Worm (Caenorhabditis elegans) whole organism, L1 larva: ENCODE data around the gene clc-28.
"Not testable (repeated sequence)": the region's sequence is repeated elsewhere in the genome, so short reads cannot be mapped to it uniquely, and the experiment has no call there.

Source experiments
- F16B12.6 ChIP-seq: fragments of 150-350 bp; optimal IDR thresholded peaks from 2 replicates; lab custom pipeline; 2014; ENCODE audit warnings: missing biosample characterization, missing genetic modification characterization
- alr-1 ChIP-seq: fragments of 200-800 bp; sonication (Bioruptor generic); optimal IDR thresholded peaks from 2 replicates; lab custom pipeline; 2018; ENCODE audit warnings: borderline replicate concordance, mild to moderate bottlenecking, missing genetic modification characterization, missing compliant biosample characterization
- blmp-1 ChIP-seq: fragments of 150-350 bp; optimal IDR thresholded peaks from 2 replicates; lab custom pipeline; 2014; ENCODE audit warnings: missing biosample characterization, missing genetic modification characterization
- ceh-82 ChIP-seq, 3 experiments: fragments of 150-350 bp in 1 of 3; sonication (generic microtip) in 2 of 3; optimal IDR thresholded peaks; 2 replicates each; lab custom pipeline; 2014 to 2017; ENCODE audit warnings: missing biosample characterization in 3 of 3, missing genetic modification characterization in 3 of 3
- dpl-1 ChIP-seq, 3 experiments: fragments of 150-350 bp in 2 of 3; sonication (generic microtip) in 1 of 3; optimal IDR thresholded peaks; 2 replicates each; lab custom pipeline; 2014 to 2017; ENCODE audit warnings: missing biosample characterization in 3 of 3, missing genetic modification characterization in 3 of 3, missing genetic modification reagents in 3 of 3
- dsc-1 ChIP-seq: sonication (generic microtip); optimal IDR thresholded peaks from 2 replicates; lab custom pipeline; 2016; ENCODE audit warnings: mild to moderate bottlenecking, missing genetic modification characterization, missing compliant biosample characterization
- efl-1 ChIP-seq, 4 experiments: fragments of 150-350 bp; optimal IDR thresholded peaks in 3 of 4; peaks in 1 of 4; 1 replicate in 1 of 4; 2 replicates in 3 of 4; lab custom pipeline; 2014; ENCODE audit warnings: missing biosample characterization in 2 of 4, missing genetic modification characterization in 2 of 4, missing genetic modification reagents in 2 of 4
- egl-13 ChIP-seq: sonication (generic microtip); optimal IDR thresholded peaks from 2 replicates; lab custom pipeline; 2016; ENCODE audit warnings: missing genotype, missing genetic modification reagents, missing genetic modification characterization, missing compliant biosample characterization
- egl-27 ChIP-seq, 2 experiments: fragments of 150-350 bp in 1 of 2; sonication (generic microtip); optimal IDR thresholded peaks; 3 replicates each; lab custom pipeline; 2017 to 2018; ENCODE audit warnings: missing biosample characterization in 2 of 2, missing genetic modification characterization in 2 of 2, missing genetic modification reagents in 2 of 2
- elt-2 ChIP-seq: sonication (generic microtip); optimal IDR thresholded peaks from 2 replicates; lab custom pipeline; 2016; ENCODE audit warnings: missing genetic modification characterization, mild to moderate bottlenecking, inconsistent platforms, missing compliant biosample characterization, missing genetic modification reagents
- elt-3 ChIP-seq, 6 experiments: fragments of 150-350 bp in 1 of 6; sonication (generic microtip); optimal IDR thresholded peaks; 2 replicates each; lab custom pipeline; 2017 to 2018; ENCODE audit warnings: missing biosample characterization in 6 of 6, missing genetic modification characterization in 6 of 6, inconsistent platforms in 1 of 6
- fkh-4 ChIP-seq: sonication (generic microtip); optimal IDR thresholded peaks from 2 replicates; lab custom pipeline; 2016; ENCODE audit warnings: missing compliant biosample characterization, missing genetic modification characterization, borderline replicate concordance
- grh-1 ChIP-seq: fragments of 200-800 bp; sonication (Bioruptor generic); IDR thresholded peaks from 2 replicates; pipeline ENCODE4 v1.3.6; 2022; ENCODE audit warnings: missing genetic modification reagents, missing genetic modification characterization, missing compliant biosample characterization
- hlh-4 ChIP-seq: sonication (generic microtip); optimal IDR thresholded peaks from 2 replicates; lab custom pipeline; 2016; ENCODE audit warnings: mild to moderate bottlenecking, missing genetic modification characterization, missing compliant biosample characterization
- jun-1 ChIP-seq: fragments of 150-350 bp; optimal IDR thresholded peaks from 2 replicates; lab custom pipeline; 2014; ENCODE audit warnings: missing biosample characterization, missing genetic modification reagents, missing genetic modification characterization
- lin-14 ChIP-seq: fragments of 200-800 bp; sonication (Bioruptor generic); optimal IDR thresholded peaks from 2 replicates; lab custom pipeline; 2018; ENCODE audit warnings: mild to moderate bottlenecking, missing genetic modification characterization, moderate library complexity, missing compliant biosample characterization
- lin-35 ChIP-seq, 2 experiments: fragments of 150-350 bp; optimal IDR thresholded peaks; 2 replicates each; lab custom pipeline; 2014; ENCODE audit warnings: missing biosample characterization in 2 of 2, missing genetic modification characterization in 2 of 2, missing genetic modification reagents in 2 of 2
- lsy-2 ChIP-seq, 2 experiments: fragments of 150-350 bp; optimal IDR thresholded peaks; 2 replicates each; lab custom pipeline; 2014; ENCODE audit warnings: missing biosample characterization in 2 of 2, missing genetic modification characterization in 2 of 2
- mdl-1 ChIP-seq, 2 experiments: fragments of 150-350 bp; optimal IDR thresholded peaks; 2 replicates each; lab custom pipeline; 2014 to 2017; ENCODE audit warnings: missing biosample characterization in 2 of 2, missing genetic modification characterization in 2 of 2, inconsistent platforms in 1 of 2
- mep-1 ChIP-seq: fragments of 150-350 bp; optimal IDR thresholded peaks from 2 replicates; lab custom pipeline; 2014; ENCODE audit warnings: missing biosample characterization, missing genetic modification characterization
- nhr-11 ChIP-seq: fragments of 150-350 bp; optimal IDR thresholded peaks from 2 replicates; lab custom pipeline; 2014; ENCODE audit warnings: missing biosample characterization, missing genetic modification characterization
- nhr-20 ChIP-seq: sonication (generic microtip); optimal IDR thresholded peaks from 2 replicates; lab custom pipeline; 2016; ENCODE audit warnings: mild to moderate bottlenecking, missing genetic modification characterization, missing compliant biosample characterization
- nhr-237 ChIP-seq: fragments of 150-350 bp; optimal IDR thresholded peaks from 2 replicates; lab custom pipeline; 2014; ENCODE audit warnings: missing biosample characterization, missing genetic modification characterization
- nhr-47 ChIP-seq: sonication (generic microtip); optimal IDR thresholded peaks from 2 replicates; lab custom pipeline; 2016; ENCODE audit warnings: mild to moderate bottlenecking, missing genetic modification characterization, moderate library complexity, missing compliant biosample characterization
- nhr-71 ChIP-seq: sonication (generic microtip); optimal IDR thresholded peaks from 2 replicates; lab custom pipeline; 2016; ENCODE audit warnings: mild to moderate bottlenecking, missing genetic modification characterization, moderate library complexity, missing compliant biosample characterization
- nhr-77 ChIP-seq: fragments of 150-350 bp; optimal IDR thresholded peaks from 2 replicates; lab custom pipeline; 2014; ENCODE audit warnings: missing biosample characterization, missing genetic modification characterization
- nhr-85 ChIP-seq: sonication (generic microtip); peaks from one replicate; lab custom pipeline; 2016; ENCODE audit warnings: missing genetic modification characterization, inconsistent platforms, missing compliant biosample characterization
- nhr-90 ChIP-seq: sonication (generic microtip); optimal IDR thresholded peaks from 2 replicates; lab custom pipeline; 2016; ENCODE audit warnings: mild to moderate bottlenecking, missing genetic modification characterization, missing compliant biosample characterization; ENCODE audit not compliant: poor library complexity
- pqm-1 ChIP-seq: sonication (generic microtip); optimal IDR thresholded peaks from 3 replicates; lab custom pipeline; 2017; ENCODE audit warnings: missing biosample characterization, missing genetic modification characterization
- snu-23 ChIP-seq: sonication (generic microtip); optimal IDR thresholded peaks from 2 replicates; lab custom pipeline; 2016; ENCODE audit warnings: missing genetic modification characterization, missing compliant biosample characterization
- sox-4 ChIP-seq: sonication (generic microtip); optimal IDR thresholded peaks from 2 replicates; lab custom pipeline; 2016; ENCODE audit warnings: missing genetic modification characterization, missing compliant biosample characterization
- sptf-1 ChIP-seq: fragments of 150-350 bp; optimal IDR thresholded peaks from 2 replicates; lab custom pipeline; 2014; ENCODE audit warnings: missing biosample characterization, missing genetic modification characterization
- unc-30 ChIP-seq: sonication (generic microtip); optimal IDR thresholded peaks from 2 replicates; lab custom pipeline; 2017; ENCODE audit warnings: missing biosample characterization, missing genetic modification characterization
- unc-62 ChIP-seq: fragments of 150-350 bp; optimal IDR thresholded peaks from 2 replicates; lab custom pipeline; 2014; ENCODE audit warnings: missing biosample characterization, missing genetic modification reagents, missing genetic modification characterization
- xbp-1 ChIP-seq: sonication (generic microtip); optimal IDR thresholded peaks from 2 replicates; lab custom pipeline; 2016; ENCODE audit warnings: missing genetic modification characterization, missing compliant biosample characterization
- zag-1 ChIP-seq: fragments of 150-350 bp; optimal IDR thresholded peaks from 2 replicates; lab custom pipeline; 2014; ENCODE audit warnings: missing biosample characterization, missing genetic modification characterization
- zip-4 ChIP-seq: fragments of 200-800 bp; sonication (Bioruptor generic); optimal IDR thresholded peaks from 2 replicates; lab custom pipeline; 2018; ENCODE audit warnings: mild to moderate bottlenecking, missing genetic modification characterization, moderate library complexity, missing compliant biosample characterization
- ztf-11 ChIP-seq, 2 experiments: sonication (generic microtip); optimal IDR thresholded peaks; 2 replicates each; lab custom pipeline; 2016 to 2017; ENCODE audit warnings: missing genetic modification characterization in 2 of 2, missing biosample characterization in 1 of 2, missing compliant biosample characterization in 1 of 2
- ztf-4 ChIP-seq: fragments of 150-350 bp; optimal IDR thresholded peaks from 2 replicates; lab custom pipeline; 2014; ENCODE audit warnings: missing biosample characterization, missing genetic modification characterization

clc-28 gene

ce11 chrIII:8339372-8339771, at the start of gene clc-28:
TSS of gene clc-28 (minus strand) at chrIII:8339472.
- not testable (repeated sequence) for TF ChIP-seq elt-3 (tag; optimal IDR thresholded peaks at IDR 0.05; lab: Kevin White, UChicago); sptf-1 (tag; lab: Kevin White, UChicago); grh-1 (GFP tag; lab: Robert Waterston, UW)

ce11 chrIII:8380645-8381044, 41.4 kb upstream of the clc-28 start, which contains the start of gene R05D3.12:
TSS of gene R05D3.12 (plus strand) at chrIII:8380945.
- TF ChIP-seq ceh-82 (tag; optimal IDR thresholded peaks at IDR 0.05; lab: Kevin White, UChicago) = no peak
- no peak for TF ChIP-seq dpl-1 (GFP tag; optimal IDR thresholded peaks at IDR 0.05; lab: Kevin White, UChicago)
- TF ChIP-seq jun-1 (tag; lab: Kevin White, UChicago) = no peak
- TF ChIP-seq blmp-1 (tag; lab: Kevin White, UChicago) = no peak
- TF ChIP-seq pqm-1 (tag; lab: Kevin White, UChicago) = no peak
- no peak for TF ChIP-seq lsy-2 (tag; optimal IDR thresholded peaks at IDR 0.05; lab: Kevin White, UChicago)
- TF ChIP-seq nhr-77 (tag; lab: Kevin White, UChicago) = no peak
- no peak for TF ChIP-seq unc-62 (GFP tag; lab: Kevin White, UChicago)
- TF ChIP-seq egl-13 (tag; lab: Kevin White, UChicago) = no peak
- TF ChIP-seq, all 84 proteins: peak for 0

ce11 chrIII:8375000-8375399, 35.7 kb upstream of the clc-28 start, which contains the start of gene met-2:
TSS of gene met-2 (plus strand) at chrIII:8375300.
- no peak for TF ChIP-seq alr-1 (tag; lab: Kevin White, UChicago)
- TF ChIP-seq zip-4 = no peak
- TF ChIP-seq mep-1 (tag; lab: Kevin White, UChicago) = no peak
- TF ChIP-seq efl-1 (optimal IDR thresholded peaks at IDR 0.05; lab: Kevin White, UChicago) = no peak
- peak in 1 of 2 experiments; percentile 26 for TF ChIP-seq efl-1 (GFP tag; optimal IDR thresholded peaks at IDR 0.05 in 1 of 2; lab: Kevin White, UChicago)
- TF ChIP-seq ztf-4 (tag; lab: Kevin White, UChicago) = no peak
- TF ChIP-seq elt-2 = no peak

- TF ChIP-seq fkh-4 (peak; percentile 58), nhr-11 (no peak), dsc-1 (peak; percentile 93), blmp-1 (tag; lab: Kevin White, UChicago) (peak; percentile 25), efl-1 (optimal IDR thresholded peaks at IDR 0.05; lab: Kevin White, UChicago) (no peak), efl-1 (GFP tag; optimal IDR thresholded peaks at IDR 0.05 in 1 of 2; lab: Kevin White, UChicago) (peak in 1 of 2 experiments; percentile 46), sox-4 (tag; lab: Kevin White, UChicago) (no peak), nhr-85 (tag; lab: Kevin White, UChicago) (peak; percentile 13)
These were observed 32.5 kb upstream of the clc-28 start, which contains the start of gene lmbr-1 for ce11 chrIII:8371595-8372305. TSS of gene lmbr-1 (plus strand) at chrIII:8372255.

- TF ChIP-seq nhr-47 (tag; lab: Kevin White, UChicago) = no peak
- peak; percentile 7 to 27 for TF ChIP-seq lsy-2 (tag; optimal IDR thresholded peaks at IDR 0.05; lab: Kevin White, UChicago)
- TF ChIP-seq efl-1 (optimal IDR thresholded peaks at IDR 0.05; lab: Kevin White, UChicago) = peak in 1 of 2 experiments; percentile 20
- TF ChIP-seq efl-1 (GFP tag; optimal IDR thresholded peaks at IDR 0.05 in 1 of 2; lab: Kevin White, UChicago) = peak; percentile 8 to 66
- TF ChIP-seq elt-3 (tag; optimal IDR thresholded peaks at IDR 0.05; lab: Kevin White, UChicago) = peak in 4 of 6 experiments; percentile 53 to 91 (median 72)
- TF ChIP-seq nhr-237 (tag; lab: Kevin White, UChicago) = no peak
- TF ChIP-seq hlh-4 (tag; lab: Kevin White, UChicago) = no peak
- peak; percentile 53 for TF ChIP-seq nhr-20 (tag; lab: Kevin White, UChicago)
- peak; percentile 91 for TF ChIP-seq nhr-85 (tag; lab: Kevin White, UChicago)
- TF ChIP-seq ceh-82 (tag; optimal IDR thresholded peaks at IDR 0.05; lab: Kevin White, UChicago) = peak in 1 of 3 experiments; percentile 8
- TF ChIP-seq ztf-11 (tag; optimal IDR thresholded peaks at IDR 0.05; lab: Kevin White, UChicago) = no peak
- peak; percentile 23 for TF ChIP-seq xbp-1 (tag; lab: Kevin White, UChicago)
- TF ChIP-seq F16B12.6 (tag; lab: Kevin White, UChicago) = no peak
- TF ChIP-seq nhr-71 (tag; lab: Kevin White, UChicago) = peak; percentile 56
- peak; percentile 76 for TF ChIP-seq blmp-1 (tag; lab: Kevin White, UChicago)
- no peak for TF ChIP-seq fkh-4
- TF ChIP-seq egl-27 (tag; optimal IDR thresholded peaks at IDR 0.05; lab: Kevin White, UChicago) = no peak
- peak; percentile 46 for TF ChIP-seq elt-2
- TF ChIP-seq unc-30 (tag; lab: Kevin White, UChicago) = no peak
- peak; percentile 19 to 35 for TF ChIP-seq lin-35 (GFP tag; optimal IDR thresholded peaks at IDR 0.05; lab: Kevin White, UChicago)
- peak; percentile 78 for TF ChIP-seq lin-14 (GFP tag; lab: Kevin White, UChicago)
- peak; percentile 40 for TF ChIP-seq nhr-90 (tag; lab: Kevin White, UChicago)
- TF ChIP-seq snu-23 = peak; percentile 60
- peak; percentile 16 for TF ChIP-seq mep-1 (tag; lab: Kevin White, UChicago)
- TF ChIP-seq mdl-1 (tag; optimal IDR thresholded peaks at IDR 0.05; lab: Kevin White, UChicago) = peak in 1 of 2 experiments; percentile 74
- TF ChIP-seq grh-1 (GFP tag; lab: Robert Waterston, UW) = peak; percentile 72
- no peak for TF ChIP-seq zag-1
- peak in 1 of 3 experiments; percentile 17 for TF ChIP-seq dpl-1 (GFP tag; optimal IDR thresholded peaks at IDR 0.05; lab: Kevin White, UChicago)
These were observed 31.6 kb upstream of the clc-28 start for ce11 chrIII:8370846-8371257.
